Worm (Caenorhabditis elegans) whole organism, L1 larva: ENCODE data around the gene srx-134.

ENCODE experiments used
- C34B4.2 ChIP-seq: sonication (generic microtip); optimal IDR thresholded peaks from 2 replicates; lab custom pipeline; 2017; ENCODE audit warnings: mild to moderate bottlenecking, missing genetic modification characterization, missing compliant biosample characterization
- alr-1 ChIP-seq: fragments of 200-800 bp; sonication (Bioruptor generic); optimal IDR thresholded peaks from 2 replicates; lab custom pipeline; 2018; ENCODE audit warnings: borderline replicate concordance, mild to moderate bottlenecking, missing genetic modification characterization, missing compliant biosample characterization
- ama-1 ChIP-seq: fragments of 150-350 bp; optimal IDR thresholded peaks from 2 replicates; lab custom pipeline; 2014
- blmp-1 ChIP-seq: fragments of 150-350 bp; optimal IDR thresholded peaks from 2 replicates; lab custom pipeline; 2014; ENCODE audit warnings: missing biosample characterization, missing genetic modification characterization
- ceh-8 ChIP-seq: fragments of 200-800 bp; sonication (Bioruptor generic); optimal IDR thresholded peaks from 2 replicates; lab custom pipeline; 2018; ENCODE audit warnings: mild to moderate bottlenecking, missing genetic modification characterization, moderate library complexity, missing compliant biosample characterization
- ceh-90 ChIP-seq: sonication (generic microtip); optimal IDR thresholded peaks from 2 replicates; lab custom pipeline; 2016; ENCODE audit warnings: missing genetic modification characterization, missing compliant biosample characterization
- ces-1 ChIP-seq: fragments of 150-350 bp; optimal IDR thresholded peaks from 2 replicates; lab custom pipeline; 2014; ENCODE audit warnings: missing biosample characterization, missing genetic modification reagents, missing genetic modification characterization
- dpl-1 ChIP-seq, 3 experiments: fragments of 150-350 bp in 2 of 3; sonication (generic microtip) in 1 of 3; optimal IDR thresholded peaks; 2 replicates each; lab custom pipeline; 2014 to 2017; ENCODE audit warnings: missing biosample characterization in 3 of 3, missing genetic modification characterization in 3 of 3, missing genetic modification reagents in 3 of 3
- egl-13 ChIP-seq: sonication (generic microtip); optimal IDR thresholded peaks from 2 replicates; lab custom pipeline; 2016; ENCODE audit warnings: missing genotype, missing genetic modification reagents, missing genetic modification characterization, missing compliant biosample characterization
- egl-27 ChIP-seq, 2 experiments: fragments of 150-350 bp in 1 of 2; sonication (generic microtip); optimal IDR thresholded peaks; 3 replicates each; lab custom pipeline; 2017 to 2018; ENCODE audit warnings: missing biosample characterization in 2 of 2, missing genetic modification characterization in 2 of 2, missing genetic modification reagents in 2 of 2
- elt-2 ChIP-seq: sonication (generic microtip); optimal IDR thresholded peaks from 2 replicates; lab custom pipeline; 2016; ENCODE audit warnings: missing genetic modification characterization, mild to moderate bottlenecking, inconsistent platforms, missing compliant biosample characterization, missing genetic modification reagents
- hlh-17 ChIP-seq: fragments of 200-800 bp; sonication (Bioruptor generic); optimal IDR thresholded peaks from 2 replicates; lab custom pipeline; 2018; ENCODE audit warnings: missing genetic modification characterization, mild to moderate bottlenecking, missing compliant biosample characterization, moderate library complexity, borderline replicate concordance
- hlh-4 ChIP-seq: sonication (generic microtip); optimal IDR thresholded peaks from 2 replicates; lab custom pipeline; 2016; ENCODE audit warnings: mild to moderate bottlenecking, missing genetic modification characterization, missing compliant biosample characterization
- isw-1 ChIP-seq: fragments of 200-800 bp; sonication (Bioruptor generic); IDR thresholded peaks from 2 replicates; pipeline ENCODE4 v1.3.6; 2022; ENCODE audit warnings: missing genetic modification characterization, missing compliant biosample characterization
- lin-13 ChIP-seq: fragments of 150-350 bp; optimal IDR thresholded peaks from 2 replicates; lab custom pipeline; 2014; ENCODE audit warnings: missing biosample characterization, missing genetic modification reagents, missing genetic modification characterization
- mab-9 ChIP-seq: fragments of 200-800 bp; sonication (Bioruptor generic); IDR thresholded peaks from 2 replicates; pipeline ENCODE4 v1.3.6; 2022; ENCODE audit warnings: missing genetic modification reagents, missing genetic modification characterization, missing compliant biosample characterization
- mdl-1 ChIP-seq, 2 experiments: fragments of 150-350 bp; optimal IDR thresholded peaks; 2 replicates each; lab custom pipeline; 2014 to 2017; ENCODE audit warnings: missing biosample characterization in 2 of 2, missing genetic modification characterization in 2 of 2, inconsistent platforms in 1 of 2
- mep-1 ChIP-seq: fragments of 150-350 bp; optimal IDR thresholded peaks from 2 replicates; lab custom pipeline; 2014; ENCODE audit warnings: missing biosample characterization, missing genetic modification characterization
- nhr-11 ChIP-seq: fragments of 150-350 bp; optimal IDR thresholded peaks from 2 replicates; lab custom pipeline; 2014; ENCODE audit warnings: missing biosample characterization, missing genetic modification characterization
- nhr-12 ChIP-seq: sonication (generic microtip); optimal IDR thresholded peaks from 2 replicates; lab custom pipeline; 2017; ENCODE audit warnings: missing biosample characterization, missing genetic modification characterization
- nhr-19 ChIP-seq: fragments of 200-800 bp; sonication (Bioruptor generic); conservative IDR thresholded peaks from 2 replicates; pipeline ENCODE4 v1.3.6; 2022; ENCODE audit warnings: missing genetic modification characterization, missing compliant biosample characterization
- nhr-20 ChIP-seq: sonication (generic microtip); optimal IDR thresholded peaks from 2 replicates; lab custom pipeline; 2016; ENCODE audit warnings: mild to moderate bottlenecking, missing genetic modification characterization, missing compliant biosample characterization
- nhr-28 ChIP-seq: fragments of 150-350 bp; optimal IDR thresholded peaks from 2 replicates; lab custom pipeline; 2014; ENCODE audit warnings: missing biosample characterization, missing genetic modification characterization
- nhr-71 ChIP-seq: sonication (generic microtip); optimal IDR thresholded peaks from 2 replicates; lab custom pipeline; 2016; ENCODE audit warnings: mild to moderate bottlenecking, missing genetic modification characterization, moderate library complexity, missing compliant biosample characterization
- nhr-76 ChIP-seq: sonication (generic microtip); optimal IDR thresholded peaks from 2 replicates; lab custom pipeline; 2017; ENCODE audit warnings: missing biosample characterization, missing genetic modification characterization
- nhr-84 ChIP-seq: sonication (generic microtip); optimal IDR thresholded peaks from 2 replicates; lab custom pipeline; 2017; ENCODE audit warnings: missing biosample characterization, missing genetic modification characterization
- nhr-90 ChIP-seq: sonication (generic microtip); optimal IDR thresholded peaks from 2 replicates; lab custom pipeline; 2016; ENCODE audit warnings: mild to moderate bottlenecking, missing genetic modification characterization, missing compliant biosample characterization; ENCODE audit not compliant: poor library complexity
- pag-3 ChIP-seq: sonication (generic microtip); optimal IDR thresholded peaks from 2 replicates; lab custom pipeline; 2017; ENCODE audit warnings: missing genetic modification characterization, mild to moderate bottlenecking, missing compliant biosample characterization, antibody characterized with exemption, borderline replicate concordance; ENCODE audit not compliant: insufficient read depth
- pqm-1 ChIP-seq: sonication (generic microtip); optimal IDR thresholded peaks from 3 replicates; lab custom pipeline; 2017; ENCODE audit warnings: missing biosample characterization, missing genetic modification characterization
- skn-1 ChIP-seq: fragments of 150-350 bp; optimal IDR thresholded peaks from 2 replicates; lab custom pipeline; 2014; ENCODE audit warnings: missing biosample characterization, missing genetic modification characterization
- snu-23 ChIP-seq: sonication (generic microtip); optimal IDR thresholded peaks from 2 replicates; lab custom pipeline; 2016; ENCODE audit warnings: missing genetic modification characterization, missing compliant biosample characterization
- sptf-1 ChIP-seq: fragments of 150-350 bp; optimal IDR thresholded peaks from 2 replicates; lab custom pipeline; 2014; ENCODE audit warnings: missing biosample characterization, missing genetic modification characterization
- sup-37 ChIP-seq: fragments of 200-800 bp; sonication (Bioruptor generic); optimal IDR thresholded peaks from 2 replicates; lab custom pipeline; 2018; ENCODE audit warnings: mild to moderate bottlenecking, missing genetic modification characterization, missing compliant biosample characterization
- tlp-1 ChIP-seq: fragments of 150-350 bp; optimal IDR thresholded peaks from 2 replicates; lab custom pipeline; 2014; ENCODE audit warnings: missing biosample characterization, missing genetic modification characterization
- unc-130 ChIP-seq: fragments of 150-350 bp; optimal IDR thresholded peaks from 2 replicates; lab custom pipeline; 2017; ENCODE audit warnings: missing biosample characterization, missing genetic modification characterization, inconsistent platforms
- zag-1 ChIP-seq: fragments of 150-350 bp; optimal IDR thresholded peaks from 2 replicates; lab custom pipeline; 2014; ENCODE audit warnings: missing biosample characterization, missing genetic modification characterization
- zip-4 ChIP-seq: fragments of 200-800 bp; sonication (Bioruptor generic); optimal IDR thresholded peaks from 2 replicates; lab custom pipeline; 2018; ENCODE audit warnings: mild to moderate bottlenecking, missing genetic modification characterization, moderate library complexity, missing compliant biosample characterization
- ztf-11 ChIP-seq, 2 experiments: sonication (generic microtip); optimal IDR thresholded peaks; 2 replicates each; lab custom pipeline; 2016 to 2017; ENCODE audit warnings: missing genetic modification characterization in 2 of 2, missing biosample characterization in 1 of 2, missing compliant biosample characterization in 1 of 2

srx-134 gene

ce11 chrV:13856376-13856775 lies at the start of gene srx-134:
Gene srx-134 (minus strand): TSS chrV:13856476.
- TF ChIP-seq ceh-8 (GFP tag; lab: Kevin White, UChicago) (no peak), ztf-11 (tag; optimal IDR thresholded peaks at IDR 0.05; lab: Kevin White, UChicago) (no peak)

- TF ChIP-seq blmp-1 (tag; lab: Kevin White, UChicago) (no peak), ceh-90 (tag; lab: Kevin White, UChicago) (no peak), pag-3 (no peak), snu-23 (no peak), zag-1 (tag; lab: Kevin White, UChicago) (no peak), mdl-1 (tag; optimal IDR thresholded peaks at IDR 0.05; lab: Kevin White, UChicago) (no peak), nhr-84 (tag; lab: Kevin White, UChicago) (no peak), nhr-20 (no peak), elt-2 (tag; lab: Kevin White, UChicago) (no peak), pqm-1 (tag; lab: Kevin White, UChicago) (no peak), nhr-28 (tag; lab: Kevin White, UChicago) (no peak), nhr-76 (no peak), isw-1 (no peak), C34B4.2 (tag; lab: Kevin White, UChicago) (no peak), tlp-1 (no peak), zip-4 (GFP tag; lab: Kevin White, UChicago) (no peak), ztf-11 (tag; optimal IDR thresholded peaks at IDR 0.05; lab: Kevin White, UChicago) (no peak), hlh-4 (no peak), dpl-1 (GFP tag; optimal IDR thresholded peaks at IDR 0.05; lab: Kevin White, UChicago) (no peak)
Observed at ce11 chrV:13904446-13904845, 48.2 kb upstream of the srx-134 start, which contains the start of gene stdh-3. Gene stdh-3 (plus strand): TSS chrV:13904611.

- TF ChIP-seq mdl-1 (tag; optimal IDR thresholded peaks at IDR 0.05; lab: Kevin White, UChicago), result no peak
- no peak for TF ChIP-seq mep-1 (tag; lab: Kevin White, UChicago)
- no peak for TF ChIP-seq ces-1 (GFP tag; lab: Kevin White, UChicago)
- no peak for TF ChIP-seq lin-13
- TF ChIP-seq snu-23, result no peak
- no peak for TF ChIP-seq alr-1 (tag; lab: Kevin White, UChicago)
- no peak for TF ChIP-seq sptf-1 (tag; lab: Kevin White, UChicago)
- TF ChIP-seq nhr-71 (tag; lab: Kevin White, UChicago), result no peak
- TF ChIP-seq egl-13 (tag; lab: Kevin White, UChicago), result no peak
- no peak for TF ChIP-seq ama-1 (lab: Kevin White, UChicago)
- no peak for TF ChIP-seq mab-9
- no peak for TF ChIP-seq nhr-12 (tag; lab: Kevin White, UChicago)
- TF ChIP-seq egl-27 (tag; optimal IDR thresholded peaks at IDR 0.05; lab: Kevin White, UChicago), result no peak
- no peak for TF ChIP-seq nhr-11 (tag; lab: Kevin White, UChicago)
- TF ChIP-seq unc-130, result no peak
- no peak for TF ChIP-seq nhr-19 (GFP tag; lab: Robert Waterston, UW)
Observed at ce11 chrV:13902495-13902894, 46.2 kb upstream of the srx-134 start, which contains the start of gene C06B3.1. Gene C06B3.1 (plus strand): TSS chrV:13902795.

- no peak for TF ChIP-seq hlh-17 (GFP tag; lab: Kevin White, UChicago)
- TF ChIP-seq sup-37 (GFP tag; lab: Kevin White, UChicago), result no peak
- TF ChIP-seq skn-1 (tag; lab: Kevin White, UChicago), result no peak
- no peak for TF ChIP-seq mdl-1 (tag; optimal IDR thresholded peaks at IDR 0.05; lab: Kevin White, UChicago)
- TF ChIP-seq nhr-90 (tag; lab: Kevin White, UChicago), result no peak
- TF ChIP-seq, all 84 proteins: peak for 0
Observed at ce11 chrV:13899213-13899612, 42.9 kb upstream of the srx-134 start, which contains the start of gene oac-3. Gene oac-3 (plus strand): TSS chrV:13899513.
